Worm (Caenorhabditis elegans) whole organism, L2 larva: ENCODE measurements around the gene F49F1.14.
"Not testable (repeated sequence)": the region's sequence is repeated elsewhere in the genome, so short reads cannot be mapped to it uniquely, and the experiment has no call there.

Experiments
- C34F6.9 ChIP-seq: fragments of 150-350 bp; optimal IDR thresholded peaks from 2 replicates; lab custom pipeline; 2014; ENCODE audit warnings: missing biosample characterization, missing genetic modification characterization
- R02D3.7 ChIP-seq: fragments of 150-350 bp; optimal IDR thresholded peaks from 2 replicates; lab custom pipeline; 2014; ENCODE audit warnings: missing biosample characterization, missing genetic modification characterization
- Y55F3AM.14 ChIP-seq: fragments of 200-800 bp; sonication (Bioruptor generic); optimal IDR thresholded peaks from 2 replicates; lab custom pipeline; 2018; ENCODE audit warnings: mild to moderate bottlenecking, missing genetic modification characterization, missing compliant biosample characterization
- ZK546.5 ChIP-seq: sonication (generic microtip); optimal IDR thresholded peaks from 2 replicates; lab custom pipeline; 2017; ENCODE audit warnings: missing biosample characterization, missing genetic modification characterization
- alr-1 ChIP-seq: fragments of 150-350 bp; optimal IDR thresholded peaks from 2 replicates; lab custom pipeline; 2014; ENCODE audit warnings: missing biosample characterization, missing genetic modification characterization
- ama-1 ChIP-seq: fragments of 150-350 bp; optimal IDR thresholded peaks from 2 replicates; lab custom pipeline; 2018; ENCODE audit warnings: inconsistent platforms
- ceh-16 ChIP-seq: fragments of 150-350 bp; optimal IDR thresholded peaks from 2 replicates; lab custom pipeline; 2014; ENCODE audit warnings: missing biosample characterization, missing genetic modification characterization
- ceh-82 ChIP-seq: fragments of 150-350 bp; optimal IDR thresholded peaks from 2 replicates; lab custom pipeline; 2014; ENCODE audit warnings: missing biosample characterization, missing genetic modification characterization
- dmd-4 ChIP-seq: sonication (generic microtip); optimal IDR thresholded peaks from 2 replicates; lab custom pipeline; 2017; ENCODE audit warnings: missing biosample characterization, missing genetic modification characterization
- elt-1 ChIP-seq: fragments of 150-350 bp; optimal IDR thresholded peaks from 2 replicates; lab custom pipeline; 2014; ENCODE audit warnings: missing biosample characterization, missing genetic modification characterization
- fos-1 ChIP-seq: fragments of 150-350 bp; optimal IDR thresholded peaks from 2 replicates; lab custom pipeline; 2014; ENCODE audit warnings: missing biosample characterization, missing genetic modification characterization
- gmeb-1 ChIP-seq: fragments of 150-350 bp; optimal IDR thresholded peaks from 2 replicates; lab custom pipeline; 2014; ENCODE audit warnings: missing biosample characterization, missing genetic modification characterization
- lin-11 ChIP-seq: fragments of 150-350 bp; sonication (generic microtip); optimal IDR thresholded peaks from 2 replicates; lab custom pipeline; 2014; ENCODE audit warnings: missing biosample characterization, missing genetic modification characterization, inconsistent platforms, mixed read lengths
- lin-13 ChIP-seq: fragments of 150-350 bp; optimal IDR thresholded peaks from 2 replicates; lab custom pipeline; 2014; ENCODE audit warnings: missing biosample characterization, missing genetic modification reagents, missing genetic modification characterization
- lin-39 ChIP-seq: fragments of 150-350 bp; optimal IDR thresholded peaks from 2 replicates; lab custom pipeline; 2014; ENCODE audit warnings: missing biosample characterization, missing genetic modification reagents, missing genetic modification characterization
- mab-5 ChIP-seq: fragments of 150-350 bp; optimal IDR thresholded peaks from 2 replicates; lab custom pipeline; 2014; ENCODE audit warnings: missing biosample characterization, missing genetic modification characterization
- mbf-1 ChIP-seq: sonication (generic microtip); optimal IDR thresholded peaks from 2 replicates; lab custom pipeline; 2017; ENCODE audit warnings: missing biosample characterization, missing genetic modification characterization
- nhr-10 ChIP-seq: sonication (generic microtip); optimal IDR thresholded peaks from 2 replicates; lab custom pipeline; 2017; ENCODE audit warnings: missing biosample characterization, missing genetic modification characterization
- nhr-11 ChIP-seq: fragments of 150-350 bp; optimal IDR thresholded peaks from 2 replicates; lab custom pipeline; 2014; ENCODE audit warnings: missing biosample characterization, missing genetic modification characterization
- nhr-12 ChIP-seq: fragments of 150-350 bp; optimal IDR thresholded peaks from 2 replicates; lab custom pipeline; 2014; ENCODE audit warnings: missing biosample characterization, missing genetic modification characterization
- nhr-129 ChIP-seq: fragments of 150-350 bp; optimal IDR thresholded peaks from 2 replicates; lab custom pipeline; 2014; ENCODE audit warnings: missing biosample characterization, missing genetic modification characterization
- nhr-21 ChIP-seq: fragments of 150-350 bp; optimal IDR thresholded peaks from 2 replicates; lab custom pipeline; 2014; ENCODE audit warnings: missing biosample characterization, missing genetic modification characterization
- nhr-23 ChIP-seq: fragments of 150-350 bp; optimal IDR thresholded peaks from 2 replicates; lab custom pipeline; 2014; ENCODE audit warnings: missing biosample characterization, missing genetic modification reagents, missing genetic modification characterization
- nhr-77 ChIP-seq: fragments of 150-350 bp; optimal IDR thresholded peaks from 2 replicates; lab custom pipeline; 2014; ENCODE audit warnings: missing biosample characterization, missing genetic modification characterization
- skn-1 ChIP-seq: sonication (generic microtip); optimal IDR thresholded peaks from 2 replicates; lab custom pipeline; 2017; ENCODE audit warnings: missing biosample characterization, missing genetic modification characterization
- sma-3 ChIP-seq: sonication (generic microtip); optimal IDR thresholded peaks from 2 replicates; lab custom pipeline; 2016; ENCODE audit warnings: missing genetic modification reagents, missing genetic modification characterization, missing compliant biosample characterization
- sma-9 ChIP-seq, 2 experiments: fragments of 150-350 bp in 1 of 2; sonication (generic microtip) in 1 of 2; optimal IDR thresholded peaks; 2 replicates each; lab custom pipeline; 2014 to 2016; ENCODE audit warnings: missing genetic modification characterization in 2 of 2, mild to moderate bottlenecking in 1 of 2, missing biosample characterization in 1 of 2, missing compliant biosample characterization in 1 of 2, missing genetic modification reagents in 1 of 2, moderate library complexity in 1 of 2
- unc-39 ChIP-seq: fragments of 150-350 bp; optimal IDR thresholded peaks from 2 replicates; lab custom pipeline; 2014; ENCODE audit warnings: missing biosample characterization, missing genetic modification characterization
- unc-55 ChIP-seq: fragments of 150-350 bp; sonication (generic microtip); optimal IDR thresholded peaks from 3 replicates; lab custom pipeline; 2014; ENCODE audit warnings: missing biosample characterization, missing genetic modification reagents, missing genetic modification characterization
- unc-62 ChIP-seq: fragments of 150-350 bp; optimal IDR thresholded peaks from 2 replicates; lab custom pipeline; 2014; ENCODE audit warnings: missing biosample characterization, missing genetic modification reagents, missing genetic modification characterization
- zag-1 ChIP-seq: fragments of 150-350 bp; optimal IDR thresholded peaks from 2 replicates; lab custom pipeline; 2014; ENCODE audit warnings: missing biosample characterization, missing genetic modification characterization
- ztf-1 ChIP-seq: fragments of 200-800 bp; sonication (Bioruptor generic); conservative IDR thresholded peaks from 2 replicates; pipeline ENCODE4 v1.3.6; 2022; ENCODE audit warnings: missing genetic modification characterization, missing compliant biosample characterization
- ztf-11 ChIP-seq: sonication (generic microtip); optimal IDR thresholded peaks from 2 replicates; lab custom pipeline; 2017; ENCODE audit warnings: missing biosample characterization, missing genetic modification characterization
- ztf-4 ChIP-seq: fragments of 150-350 bp; optimal IDR thresholded peaks from 2 replicates; lab custom pipeline; 2014; ENCODE audit warnings: missing biosample characterization, missing genetic modification characterization

Gene F49F1.14

DNA sequence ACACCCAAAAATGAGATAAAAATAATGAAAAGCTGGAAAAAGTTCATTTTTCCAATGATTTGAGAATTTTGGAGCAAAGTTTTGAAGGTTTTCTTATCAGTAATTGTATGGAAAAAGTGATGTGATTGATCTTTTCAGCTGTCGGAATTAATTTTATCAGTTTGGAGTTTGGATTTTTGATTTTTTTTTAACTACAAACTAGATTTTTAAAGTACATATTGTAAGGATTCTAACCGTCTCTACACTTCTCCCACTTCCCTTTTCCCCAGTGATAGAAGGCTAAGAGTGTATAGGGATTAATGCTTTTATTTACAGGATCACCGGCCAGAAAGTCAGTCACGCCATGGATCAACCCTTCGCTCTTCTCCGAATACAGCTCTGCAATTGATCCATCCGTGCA, 13.4 kb upstream of the F49F1.14 start, which contains the start of gene F49F1.7:
TSS of gene F49F1.7 (minus strand) at position 101 of the 400 bp plus-strand sequence.
- TF ChIP-seq Y55F3AM.14 (GFP tag; lab: Kevin White, UChicago); nhr-10 (tag; lab: Kevin White, UChicago); skn-1 (tag; lab: Kevin White, UChicago): not testable (repeated sequence)

ce11 chrIV:4123083-4123482, 10.8 kb upstream of the F49F1.14 start, which contains the start of gene mul-1:
Gene mul-1 (minus strand): TSS chrIV:4123166.
- no peak for TF ChIP-seq ztf-11
- TF ChIP-seq nhr-11 (tag; lab: Kevin White, UChicago) = no peak
- no peak for TF ChIP-seq lin-13 (GFP tag; lab: Kevin White, UChicago)
- no peak for TF ChIP-seq ztf-1 (GFP tag; lab: Robert Waterston, UW)
- TF ChIP-seq elt-1 (tag; lab: Kevin White, UChicago) = no peak
- no peak for TF ChIP-seq fos-1 (tag; lab: Kevin White, UChicago)
- no peak for TF ChIP-seq alr-1
- TF ChIP-seq nhr-12 (tag; lab: Kevin White, UChicago) = no peak

- TF ChIP-seq ztf-11 = no peak
- no peak for TF ChIP-seq ztf-4 (tag; lab: Kevin White, UChicago)
- no peak for TF ChIP-seq alr-1
- TF ChIP-seq nhr-77 (tag; lab: Kevin White, UChicago) = no peak
- TF ChIP-seq mbf-1 (tag; lab: Kevin White, UChicago) = no peak
- TF ChIP-seq nhr-12 (tag; lab: Kevin White, UChicago) = no peak
- TF ChIP-seq lin-11 (tag; lab: Kevin White, UChicago) = no peak
- no peak for TF ChIP-seq R02D3.7
- TF ChIP-seq ztf-1 (GFP tag; lab: Robert Waterston, UW) = no peak
- no peak for TF ChIP-seq zag-1 (tag; lab: Kevin White, UChicago)
These were observed 8.8 kb upstream of the F49F1.14 start for ce11 chrIV:4121055-4121454.

DNA sequence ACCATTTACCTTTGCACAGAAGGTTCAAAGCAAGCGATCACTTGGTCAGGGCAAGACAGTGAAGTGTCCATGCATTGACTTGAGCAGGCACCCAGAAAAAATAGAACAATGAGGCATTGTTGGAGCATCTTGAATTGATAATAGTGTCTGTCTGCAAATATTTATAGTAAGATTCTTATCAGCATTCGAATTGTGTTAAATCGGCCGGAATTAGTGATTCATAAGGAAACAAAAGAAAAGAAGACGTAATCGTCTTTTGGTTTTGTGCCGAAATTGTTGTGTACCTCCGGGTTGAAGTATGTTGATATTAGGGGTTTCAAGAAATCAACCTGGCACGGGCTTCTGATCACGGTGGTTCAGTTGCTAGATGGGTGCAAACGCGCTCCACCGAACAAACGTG, 8.0 kb upstream of the F49F1.14 start, which contains the start of gene F49F1.5:
TSS of gene F49F1.5 (minus strand) at position 153 of the 400 bp plus-strand sequence.
- no peak for TF ChIP-seq ztf-11
- no peak for TF ChIP-seq Y55F3AM.14 (GFP tag; lab: Kevin White, UChicago)
- TF ChIP-seq sma-3 (GFP tag; lab: Kevin White, UChicago) = no peak
- TF ChIP-seq nhr-23 (tag; lab: Kevin White, UChicago) = no peak
- no peak for TF ChIP-seq unc-39 (tag; lab: Kevin White, UChicago)
- TF ChIP-seq ama-1 (lab: Kevin White, UChicago) = no peak
- TF ChIP-seq nhr-21 (tag; lab: Kevin White, UChicago) = no peak
- TF ChIP-seq ztf-1 (GFP tag; lab: Robert Waterston, UW) = no peak
- TF ChIP-seq ceh-16 = no peak
- TF ChIP-seq lin-39 = no peak
- TF ChIP-seq, all 48 proteins: peak for 0

DNA sequence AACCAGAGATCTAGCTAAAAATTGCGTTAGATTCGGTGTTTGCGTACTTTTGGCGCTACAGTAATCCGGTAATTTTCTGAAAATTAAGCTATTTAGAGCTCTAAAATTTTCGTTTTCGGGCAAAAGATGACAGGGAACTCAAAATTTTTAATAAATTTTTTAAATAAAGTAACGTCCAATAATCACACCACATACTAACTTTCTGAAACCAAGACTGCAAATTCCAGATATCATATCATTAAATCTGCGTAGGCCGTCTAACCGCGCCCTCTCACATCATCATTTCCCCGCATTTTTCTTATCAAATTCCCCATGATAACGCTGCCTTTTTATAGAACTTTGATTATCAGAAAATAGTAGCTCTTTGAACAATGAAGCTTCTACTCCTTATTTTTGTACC, 5.1 kb upstream of the F49F1.14 start, which contains the start of gene drd-50:
TSS of gene drd-50 (plus strand) at position 301 of the 400 bp plus-strand sequence.
- no peak for TF ChIP-seq unc-62
- TF ChIP-seq fos-1 (tag; lab: Kevin White, UChicago) = peak; percentile 15
- TF ChIP-seq, all 48 proteins: peak for 1

DNA sequence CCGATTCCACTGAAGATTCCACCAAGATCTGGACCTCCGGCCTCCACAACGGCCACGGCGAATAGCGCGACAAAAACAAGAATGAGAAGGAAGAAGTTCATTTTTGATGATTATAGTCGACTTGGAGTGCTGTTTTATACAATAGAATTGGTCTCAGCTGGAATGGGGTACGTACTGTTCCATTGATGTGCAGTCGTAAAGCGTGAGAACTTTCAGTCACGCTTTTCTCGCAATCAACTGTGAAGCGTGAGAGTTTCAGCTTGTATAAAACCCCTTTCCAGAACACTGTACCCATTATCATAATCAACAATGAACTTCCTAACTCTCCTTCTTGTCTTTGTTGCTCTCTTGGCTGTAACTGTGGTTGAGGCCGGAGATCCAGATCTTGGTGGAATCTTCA, 3.3 kb upstream of the F49F1.14 start, which contains the start of the genes F49F1.4 and F49F1.2:
TSS of gene F49F1.4 (minus strand) at position 101 of the 400 bp plus-strand sequence.
TSS of gene F49F1.2 (plus strand) at position 310 of the 400 bp plus-strand sequence.
- TF ChIP-seq lin-39 (no peak), lin-11 (tag; lab: Kevin White, UChicago) (no peak), elt-1 (tag; lab: Kevin White, UChicago) (no peak), ZK546.5 (no peak), sma-9 (GFP tag; optimal IDR thresholded peaks at IDR 0.05; lab: Kevin White, UChicago) (no peak), sma-9 (tag; optimal IDR thresholded peaks at IDR 0.05; lab: Kevin White, UChicago) (no peak), nhr-129 (tag; lab: Kevin White, UChicago) (no peak), ztf-4 (tag; lab: Kevin White, UChicago) (no peak), gmeb-1 (tag; lab: Kevin White, UChicago) (no peak), unc-55 (GFP tag; lab: Kevin White, UChicago) (no peak), ceh-82 (no peak), mab-5 (tag; lab: Kevin White, UChicago) (no peak), ama-1 (lab: Kevin White, UChicago) (no peak), nhr-11 (tag; lab: Kevin White, UChicago) (no peak), C34F6.9 (no peak), unc-62 (no peak), dmd-4 (no peak), nhr-21 (tag; lab: Kevin White, UChicago) (no peak)
- TF ChIP-seq, all 48 proteins: peak for 0
